Fruit fly (Drosophila melanogaster): ENCODE results near the gene cni.

cni gene

dm6 chr2L:16282077-16282471, 28.5 kb downstream of the cni start:
- no peak for TF ChIP-seq CG12605 (GFP tag; IDR thresholded peaks at IDR 0.05)
- TF ChIP-seq CG17806 (tag; optimal IDR thresholded peaks at IDR 0.05), result no peak
- TF ChIP-seq Ets98B (GFP tag; IDR thresholded peaks at IDR 0.05), result 0 out of 2 replicates have a peak, but pooled peaks have one; percentile 2
- peak; percentile 11 for TF ChIP-seq EcR (GFP tag; optimal IDR thresholded peaks at IDR 0.05)
- TF ChIP-seq fd96Ca (GFP tag; IDR thresholded peaks at IDR 0.05), result 0 out of 3 replicates have a peak, but pooled peaks have one; percentile 30
- no peak for TF ChIP-seq rn (GFP tag; IDR thresholded peaks at IDR 0.05)
- TF ChIP-seq gl (tag; optimal IDR thresholded peaks at IDR 0.05), result no peak
- no peak for TF ChIP-seq CG8301 (tag; optimal IDR thresholded peaks at IDR 0.05)
- no peak for TF ChIP-seq Pif1B (GFP tag; optimal IDR thresholded peaks at IDR 0.05)
- no peak for TF ChIP-seq Snoo (tag; optimal IDR thresholded peaks at IDR 0.05)
- no peak for TF ChIP-seq D1 (tag; optimal IDR thresholded peaks at IDR 0.05)
- TF ChIP-seq CG14655 (GFP tag; optimal IDR thresholded peaks at IDR 0.05), result no peak
- TF ChIP-seq CG4496 (GFP tag; IDR thresholded peaks at IDR 0.05), result 0 out of 3 replicates have a peak, but pooled peaks have one; percentile 20
- no peak for TF ChIP-seq CG8159 (tag; optimal IDR thresholded peaks at IDR 0.05)
- TF ChIP-seq CG32121 (GFP tag; IDR thresholded peaks at IDR 0.05), result no peak
- TF ChIP-seq CG10348 (GFP tag; IDR thresholded peaks at IDR 0.05), result no peak
- no peak for TF ChIP-seq CG34367 (tag; optimal IDR thresholded peaks at IDR 0.05)
- no peak for TF ChIP-seq Pif1A (GFP tag; optimal IDR thresholded peaks at IDR 0.05)

- peak; percentile 54 for TF ChIP-seq CG8159 (tag; optimal IDR thresholded peaks at IDR 0.05)
- no peak for TF ChIP-seq Pif1A (GFP tag; optimal IDR thresholded peaks at IDR 0.05)
- peak; percentile 81 for TF ChIP-seq CG14655 (GFP tag; optimal IDR thresholded peaks at IDR 0.05)
- TF ChIP-seq Snoo (tag; optimal IDR thresholded peaks at IDR 0.05), result no peak
- peak; percentile 60; the same call in 2 of the 3 replicates for TF ChIP-seq CG4496 (GFP tag; IDR thresholded peaks at IDR 0.05)
- no peak for TF ChIP-seq D1 (tag; optimal IDR thresholded peaks at IDR 0.05)
- no peak for TF ChIP-seq CG12605 (GFP tag; IDR thresholded peaks at IDR 0.05)
- peak; percentile 22; the same call in 1 of the 2 replicates for TF ChIP-seq Ets98B (GFP tag; IDR thresholded peaks at IDR 0.05)
- peak; percentile 12 for TF ChIP-seq CG15710 (tag; optimal IDR thresholded peaks at IDR 0.05)
- peak; percentile 28 for TF ChIP-seq CG34367 (tag; optimal IDR thresholded peaks at IDR 0.05)
- TF ChIP-seq CG17806 (tag; optimal IDR thresholded peaks at IDR 0.05), result peak; percentile 50
- peak; percentile 74 for TF ChIP-seq CG8301 (tag; optimal IDR thresholded peaks at IDR 0.05)
- no peak for TF ChIP-seq CG32121 (GFP tag; IDR thresholded peaks at IDR 0.05)
- peak; percentile 61 for TF ChIP-seq CG9948 (tag; optimal IDR thresholded peaks at IDR 0.05)
- no peak for TF ChIP-seq CG10348 (GFP tag; IDR thresholded peaks at IDR 0.05)
- peak; percentile 4 for TF ChIP-seq Pif1B (GFP tag; optimal IDR thresholded peaks at IDR 0.05)
- no peak for TF ChIP-seq rn (GFP tag; IDR thresholded peaks at IDR 0.05)
- TF ChIP-seq EcR (GFP tag; optimal IDR thresholded peaks at IDR 0.05), result no peak
- TF ChIP-seq gl (tag; optimal IDR thresholded peaks at IDR 0.05), result no peak
- no peak for TF ChIP-seq CG13204 (GFP tag; optimal IDR thresholded peaks at IDR 0.05)
- TF ChIP-seq fd96Ca (GFP tag; IDR thresholded peaks at IDR 0.05), result no peak
Observed at dm6 chr2L:16281419-16282076, 29.0 kb downstream of the cni start.

dm6 chr2L:16279774-16280252, 30.7 kb downstream of the cni start:
- peak; percentile 94 for TF ChIP-seq CG8301 (tag; optimal IDR thresholded peaks at IDR 0.05)
- no peak for TF ChIP-seq EcR (GFP tag; optimal IDR thresholded peaks at IDR 0.05)
- peak; percentile 92 for TF ChIP-seq CG9948 (tag; optimal IDR thresholded peaks at IDR 0.05)
- TF ChIP-seq fd96Ca (GFP tag; IDR thresholded peaks at IDR 0.05), result peak; percentile 40; the same call in 1 of the 3 replicates
- peak; percentile 95 for TF ChIP-seq CG14655 (GFP tag; optimal IDR thresholded peaks at IDR 0.05)
- TF ChIP-seq Pif1A (GFP tag; optimal IDR thresholded peaks at IDR 0.05), result peak; percentile 88
- peak; percentile 73 for TF ChIP-seq Ets98B (GFP tag; IDR thresholded peaks at IDR 0.05)
- TF ChIP-seq CG13204 (GFP tag; optimal IDR thresholded peaks at IDR 0.05), result peak; percentile 41
- peak; percentile 62 for TF ChIP-seq rn (GFP tag; IDR thresholded peaks at IDR 0.05)
- peak; percentile 57 for TF ChIP-seq gl (tag; optimal IDR thresholded peaks at IDR 0.05)
- TF ChIP-seq Pif1B (GFP tag; optimal IDR thresholded peaks at IDR 0.05), result peak; percentile 80
- TF ChIP-seq CG15710 (tag; optimal IDR thresholded peaks at IDR 0.05), result peak; percentile 86
- TF ChIP-seq CG17806 (tag; optimal IDR thresholded peaks at IDR 0.05), result peak; percentile 89
- TF ChIP-seq CG4496 (GFP tag; IDR thresholded peaks at IDR 0.05), result peak; percentile 88
- peak; percentile 67 for TF ChIP-seq CG12605 (GFP tag; IDR thresholded peaks at IDR 0.05)
- peak; percentile 92 for TF ChIP-seq D1 (tag; optimal IDR thresholded peaks at IDR 0.05)
- peak; percentile 70; the same call in 1 of the 2 replicates for TF ChIP-seq CG10348 (GFP tag; IDR thresholded peaks at IDR 0.05)
- TF ChIP-seq CG34367 (tag; optimal IDR thresholded peaks at IDR 0.05), result peak; percentile 85
- TF ChIP-seq CG8159 (tag; optimal IDR thresholded peaks at IDR 0.05), result peak; percentile 86
- TF ChIP-seq Snoo (tag; optimal IDR thresholded peaks at IDR 0.05), result peak; percentile 67
- TF ChIP-seq CG32121 (GFP tag; IDR thresholded peaks at IDR 0.05), result peak; percentile 86

DNA sequence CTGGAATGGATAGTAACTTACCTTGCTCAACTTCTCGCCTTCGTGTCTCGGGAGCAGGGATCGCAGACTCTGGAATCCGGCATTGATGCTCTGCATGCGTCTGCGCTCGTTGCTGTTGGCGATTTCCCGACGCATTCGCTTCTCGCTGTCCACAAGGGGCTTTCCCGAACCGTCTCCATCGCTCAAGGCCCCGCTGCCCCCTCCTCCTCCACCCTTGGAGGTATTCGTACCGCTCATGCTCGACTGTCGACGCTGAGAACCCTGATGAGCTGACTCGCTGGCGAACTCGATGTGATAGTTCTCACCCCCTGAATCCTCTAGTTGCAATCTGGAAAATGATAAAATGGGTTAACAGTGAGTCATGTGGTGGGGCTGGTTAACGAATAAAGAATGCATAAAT, 31.7 kb downstream of the cni start:
- TF ChIP-seq CG34367 (tag; optimal IDR thresholded peaks at IDR 0.05), result no peak
- no peak for TF ChIP-seq CG10348 (GFP tag; IDR thresholded peaks at IDR 0.05)
- no peak for TF ChIP-seq rn (GFP tag; IDR thresholded peaks at IDR 0.05)
- TF ChIP-seq CG9948 (tag; optimal IDR thresholded peaks at IDR 0.05), result no peak
- no peak for TF ChIP-seq fd96Ca (GFP tag; IDR thresholded peaks at IDR 0.05)
- no peak for TF ChIP-seq CG14655 (GFP tag; optimal IDR thresholded peaks at IDR 0.05)
- 0 out of 3 replicates have a peak, but pooled peaks have one; percentile 39 for TF ChIP-seq CG4496 (GFP tag; IDR thresholded peaks at IDR 0.05)
- no peak for TF ChIP-seq CG15710 (tag; optimal IDR thresholded peaks at IDR 0.05)
- TF ChIP-seq Ets98B (GFP tag; IDR thresholded peaks at IDR 0.05), result no peak
- TF ChIP-seq CG32121 (GFP tag; IDR thresholded peaks at IDR 0.05), result no peak
- TF ChIP-seq CG13204 (GFP tag; optimal IDR thresholded peaks at IDR 0.05), result peak; percentile 80
- no peak for TF ChIP-seq Snoo (tag; optimal IDR thresholded peaks at IDR 0.05)
- TF ChIP-seq D1 (tag; optimal IDR thresholded peaks at IDR 0.05), result no peak
- TF ChIP-seq CG17806 (tag; optimal IDR thresholded peaks at IDR 0.05), result no peak

DNA sequence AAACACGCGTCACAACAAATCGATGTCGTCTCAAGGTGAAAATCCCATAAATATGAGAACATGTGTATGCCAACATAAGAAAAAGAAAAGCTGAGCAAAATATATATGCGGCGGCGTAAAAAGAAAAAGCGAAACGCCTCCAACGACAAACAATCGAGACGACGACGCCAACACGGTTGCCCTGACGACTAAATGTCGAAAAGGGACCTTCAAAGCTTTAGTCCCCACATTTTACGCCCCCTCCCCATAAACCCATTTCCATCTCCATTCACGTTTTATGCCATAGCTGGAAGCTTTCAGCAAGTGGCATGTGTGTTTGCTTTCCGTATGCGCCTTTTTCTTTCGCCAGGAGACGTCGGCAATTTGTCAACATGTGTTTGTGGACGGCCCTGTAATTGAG, 32.6 kb downstream of the cni start:
- no peak for TF ChIP-seq rn (GFP tag; IDR thresholded peaks at IDR 0.05)

Data from whole organism, pupa.